Worm (Caenorhabditis elegans) whole organism, mixed stage, embryonic: Measurements from ENCODE around the gene glb-32.

Source experiments
- blmp-1 ChIP-seq: fragments of 150-350 bp; optimal IDR thresholded peaks from 2 replicates; lab custom pipeline; 2014; ENCODE audit warnings: missing biosample characterization, missing genetic modification characterization
- ces-1 ChIP-seq: fragments of 150-350 bp; optimal IDR thresholded peaks from 2 replicates; lab custom pipeline; 2014; ENCODE audit warnings: missing biosample characterization, missing genetic modification reagents, missing genetic modification characterization
- elt-3 ChIP-seq: fragments of 150-350 bp; optimal IDR thresholded peaks from 2 replicates; lab custom pipeline; 2014; ENCODE audit warnings: missing biosample characterization, missing genetic modification characterization
- lin-13 ChIP-seq: fragments of 150-350 bp; optimal IDR thresholded peaks from 2 replicates; lab custom pipeline; 2014; ENCODE audit warnings: missing biosample characterization, missing genetic modification characterization
- lsy-2 ChIP-seq: fragments of 150-350 bp; optimal IDR thresholded peaks from 2 replicates; lab custom pipeline; 2014; ENCODE audit warnings: missing biosample characterization, missing genetic modification characterization
- nhr-12 ChIP-seq: fragments of 150-350 bp; optimal IDR thresholded peaks from 2 replicates; lab custom pipeline; 2014; ENCODE audit warnings: missing biosample characterization, missing genetic modification characterization
- nhr-2 ChIP-seq: fragments of 150-350 bp; optimal IDR thresholded peaks from 2 replicates; lab custom pipeline; 2014; ENCODE audit warnings: missing biosample characterization, missing genetic modification characterization
- nhr-28 ChIP-seq: fragments of 150-350 bp; optimal IDR thresholded peaks from 2 replicates; lab custom pipeline; 2014; ENCODE audit warnings: missing biosample characterization, missing genetic modification characterization
- nhr-76 ChIP-seq: sonication (generic microtip); optimal IDR thresholded peaks from 2 replicates; lab custom pipeline; 2017; ENCODE audit warnings: missing biosample characterization, missing genetic modification characterization
- pha-4 ChIP-seq: fragments of 150-350 bp; optimal IDR thresholded peaks from 2 replicates; lab custom pipeline; 2018; ENCODE audit warnings: missing biosample characterization, missing genetic modification reagents, missing genetic modification characterization
- unc-62 ChIP-seq: fragments of 150-350 bp; optimal IDR thresholded peaks from 2 replicates; lab custom pipeline; 2014; ENCODE audit warnings: missing biosample characterization, missing genetic modification reagents, missing genetic modification characterization
- ztf-11 ChIP-seq: fragments of 150-350 bp; optimal IDR thresholded peaks from 2 replicates; lab custom pipeline; 2014; ENCODE audit warnings: missing biosample characterization, missing genetic modification characterization

- TF ChIP-seq nhr-2 (tag; lab: Kevin White, UChicago) = no peak
- no peak for TF ChIP-seq nhr-28 (tag; lab: Kevin White, UChicago)
- no peak for TF ChIP-seq elt-3 (tag; lab: Kevin White, UChicago)
- TF ChIP-seq lin-13 (tag; lab: Kevin White, UChicago) = no peak
- no peak for TF ChIP-seq pha-4 (tag; lab: Kevin White, UChicago)
- TF ChIP-seq blmp-1 (tag; lab: Kevin White, UChicago) = no peak
- TF ChIP-seq unc-62 = no peak
- TF ChIP-seq lsy-2 (tag; lab: Kevin White, UChicago) = no peak
- TF ChIP-seq nhr-76 (tag; lab: Kevin White, UChicago) = no peak
- TF ChIP-seq nhr-12 (tag; lab: Kevin White, UChicago) = no peak
- no peak for TF ChIP-seq ztf-11 (tag; lab: Kevin White, UChicago)
- no peak for TF ChIP-seq ces-1 (GFP tag; lab: Kevin White, UChicago)
These were observed 15.6 kb upstream of the glb-32 start, which contains the start of gene srab-2 for ce11 chrV:5104934-5105333.
